Worm (Caenorhabditis elegans) whole organism, L3 larva: ENCODE results near the gene C56G2.15.

Experiments used
- R02D3.7 ChIP-seq: fragments of 150-350 bp; optimal IDR thresholded peaks from 2 replicates; lab custom pipeline; 2014; ENCODE audit warnings: missing biosample characterization, missing genetic modification characterization
- ZK546.5 ChIP-seq: sonication (generic microtip); optimal IDR thresholded peaks from 2 replicates; lab custom pipeline; 2017; ENCODE audit warnings: missing biosample characterization, missing genetic modification characterization
- egl-5 ChIP-seq: fragments of 150-350 bp; optimal IDR thresholded peaks from 2 replicates; lab custom pipeline; 2017; ENCODE audit warnings: missing biosample characterization, missing genetic modification reagents, missing genetic modification characterization, inconsistent platforms
- elt-1 ChIP-seq: fragments of 150-350 bp; optimal IDR thresholded peaks from 2 replicates; lab custom pipeline; 2014; ENCODE audit warnings: missing biosample characterization, missing genetic modification characterization
- elt-2 ChIP-seq: sonication (generic microtip); optimal IDR thresholded peaks from 2 replicates; lab custom pipeline; 2016; ENCODE audit warnings: missing genetic modification reagents, mild to moderate bottlenecking, missing genetic modification characterization, missing compliant biosample characterization
- fkh-10 ChIP-seq: sonication (generic microtip); optimal IDR thresholded peaks from 2 replicates; lab custom pipeline; 2017; ENCODE audit warnings: missing biosample characterization, missing genetic modification reagents, missing genetic modification characterization
- fos-1 ChIP-seq: fragments of 150-350 bp; optimal IDR thresholded peaks from 2 replicates; lab custom pipeline; 2014; ENCODE audit warnings: missing biosample characterization, missing genetic modification characterization
- hmg-11 ChIP-seq: sonication (generic microtip); optimal IDR thresholded peaks from 2 replicates; lab custom pipeline; 2016; ENCODE audit warnings: missing genetic modification characterization, missing compliant biosample characterization
- mml-1 ChIP-seq: fragments of 150-350 bp; sonication (generic microtip); optimal IDR thresholded peaks from 3 replicates; lab custom pipeline; 2014; ENCODE audit warnings: missing biosample characterization, missing genetic modification characterization
- nhr-23 ChIP-seq: fragments of 150-350 bp; optimal IDR thresholded peaks from 2 replicates; lab custom pipeline; 2014; ENCODE audit warnings: missing biosample characterization, missing genetic modification reagents, missing genetic modification characterization
- nhr-43 ChIP-seq: sonication (generic microtip); optimal IDR thresholded peaks from 2 replicates; lab custom pipeline; 2016; ENCODE audit warnings: mild to moderate bottlenecking, missing genetic modification characterization, missing compliant biosample characterization; ENCODE audit not compliant: poor library complexity, severe bottlenecking
- nhr-67 ChIP-seq: fragments of 150-350 bp; optimal IDR thresholded peaks from 2 replicates; lab custom pipeline; 2014; ENCODE audit warnings: missing biosample characterization, missing genetic modification characterization
- nhr-77 ChIP-seq: fragments of 150-350 bp; optimal IDR thresholded peaks from 2 replicates; lab custom pipeline; 2014; ENCODE audit warnings: missing biosample characterization, missing genetic modification characterization
- sea-2 ChIP-seq: fragments of 150-350 bp; sonication (generic microtip); optimal IDR thresholded peaks from 4 replicates; lab custom pipeline; 2014; ENCODE audit warnings: missing biosample characterization, missing genetic modification reagents, missing genetic modification characterization
- skn-1 ChIP-seq: fragments of 150-350 bp; optimal IDR thresholded peaks from 2 replicates; lab custom pipeline; 2014; ENCODE audit warnings: missing biosample characterization, missing genetic modification characterization
- unc-62 ChIP-seq: fragments of 150-350 bp; sonication (generic microtip); optimal IDR thresholded peaks from 4 replicates; lab custom pipeline; 2014; ENCODE audit warnings: missing biosample characterization, missing genetic modification reagents, missing genetic modification characterization
- zag-1 ChIP-seq: fragments of 150-350 bp; optimal IDR thresholded peaks from 2 replicates; lab custom pipeline; 2014; ENCODE audit warnings: missing biosample characterization, missing genetic modification characterization
- ztf-11 ChIP-seq: fragments of 150-350 bp; optimal IDR thresholded peaks from 2 replicates; lab custom pipeline; 2014; ENCODE audit warnings: missing biosample characterization, missing genetic modification characterization

Gene C56G2.15

DNA sequence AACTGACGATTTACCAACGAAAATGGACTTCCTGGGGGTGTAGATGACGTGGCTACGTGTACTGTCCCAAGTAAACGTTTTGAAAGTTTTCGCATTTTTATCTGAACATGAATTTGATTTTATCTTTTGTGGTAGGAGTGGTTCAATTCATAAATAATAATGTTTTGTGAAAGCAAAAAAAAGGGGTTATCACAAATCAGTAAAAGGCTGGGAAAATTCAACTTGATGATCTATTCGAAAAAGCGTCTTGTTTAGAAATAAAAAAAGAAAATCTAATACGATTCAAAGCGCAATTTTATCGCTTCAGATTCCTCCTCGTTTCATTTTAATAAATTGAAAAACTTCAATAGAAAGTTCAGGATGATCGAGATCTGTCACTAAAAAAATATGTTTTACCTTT lies 43.6 kb downstream of the C56G2.15 start, which contains the start of gene C56G2.5:
C56G2.5 (minus strand) TSS at position 101 of the 400 bp plus-strand sequence.
- TF ChIP-seq egl-5 (tag; lab: Kevin White, UChicago) (no peak), nhr-23 (tag; lab: Kevin White, UChicago) (no peak), skn-1 (no peak), nhr-67 (tag; lab: Kevin White, UChicago) (no peak), ztf-11 (tag; lab: Kevin White, UChicago) (no peak), elt-1 (no peak), nhr-77 (no peak), hmg-11 (no peak), zag-1 (tag; lab: Kevin White, UChicago) (no peak), sea-2 (no peak), ZK546.5 (no peak), fos-1 (tag; lab: Kevin White, UChicago) (no peak), nhr-43 (tag; lab: Kevin White, UChicago) (no peak)

DNA sequence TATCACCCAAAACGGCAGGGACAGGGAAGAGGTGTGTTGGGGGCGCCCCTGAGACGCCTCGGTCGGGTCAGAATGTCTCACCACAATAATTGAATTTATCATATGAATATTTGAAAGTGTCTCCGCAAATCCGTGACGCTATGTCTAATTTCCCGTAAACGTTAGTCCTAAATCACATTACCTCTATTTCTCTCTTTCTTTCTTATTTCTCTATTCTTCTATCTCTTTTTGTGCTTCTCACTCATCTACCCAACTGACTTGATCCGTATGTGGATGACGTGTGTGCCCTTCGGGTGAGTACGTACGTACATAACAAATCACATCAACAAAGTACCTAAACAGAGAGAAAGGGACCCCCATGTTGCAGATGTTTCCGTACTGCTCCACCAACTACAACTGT lies 50.4 kb downstream of the C56G2.15 start:
- TF ChIP-seq mml-1 (tag; lab: Kevin White, UChicago) (no peak), R02D3.7 (tag; lab: Kevin White, UChicago) (no peak), fkh-10 (GFP tag; lab: Kevin White, UChicago) (peak; percentile 96), nhr-43 (tag; lab: Kevin White, UChicago) (no peak), elt-2 (tag; lab: Kevin White, UChicago) (no peak)

DNA sequence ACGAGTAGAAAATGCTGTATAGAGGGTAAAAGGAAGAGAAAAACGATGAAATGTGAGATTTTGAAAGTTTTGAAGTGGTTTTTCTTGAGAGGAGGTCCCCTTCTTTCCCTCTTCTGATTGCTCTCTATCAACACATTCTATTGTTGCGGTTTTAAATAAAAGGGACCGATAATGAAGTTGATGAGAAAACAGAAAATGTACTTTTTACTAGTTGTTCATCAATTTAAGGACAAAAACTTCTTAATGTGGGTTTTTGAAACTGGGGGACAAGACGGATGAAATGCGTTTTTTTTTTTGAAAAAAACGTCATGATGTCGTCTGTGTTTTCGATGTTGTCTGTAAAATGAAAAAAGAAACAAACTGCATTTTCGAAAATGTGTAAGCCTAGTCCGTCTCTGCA lies 50.9 kb downstream of the C56G2.15 start:
- TF ChIP-seq unc-62 = no peak
- TF ChIP-seq, all 47 proteins: peak for 0
